Worm (Caenorhabditis elegans) whole organism, L4 larva: Measurements from ENCODE around the gene nhr-105.

ENCODE experiments used
- ama-1 ChIP-seq: fragments of 150-350 bp; optimal IDR thresholded peaks from 2 replicates; lab custom pipeline; 2014; ENCODE audit warnings: inconsistent platforms, mixed read lengths
- dpl-1 ChIP-seq: fragments of 150-350 bp; optimal IDR thresholded peaks from 2 replicates; lab custom pipeline; 2014; ENCODE audit warnings: missing biosample characterization, missing genetic modification reagents, missing genetic modification characterization
- dve-1 ChIP-seq: sonication (generic microtip); optimal IDR thresholded peaks from 2 replicates; lab custom pipeline; 2017; ENCODE audit warnings: antibody characterized with exemption, mild to moderate bottlenecking, missing genetic modification characterization, missing compliant biosample characterization; ENCODE audit not compliant: insufficient read depth

DNA sequence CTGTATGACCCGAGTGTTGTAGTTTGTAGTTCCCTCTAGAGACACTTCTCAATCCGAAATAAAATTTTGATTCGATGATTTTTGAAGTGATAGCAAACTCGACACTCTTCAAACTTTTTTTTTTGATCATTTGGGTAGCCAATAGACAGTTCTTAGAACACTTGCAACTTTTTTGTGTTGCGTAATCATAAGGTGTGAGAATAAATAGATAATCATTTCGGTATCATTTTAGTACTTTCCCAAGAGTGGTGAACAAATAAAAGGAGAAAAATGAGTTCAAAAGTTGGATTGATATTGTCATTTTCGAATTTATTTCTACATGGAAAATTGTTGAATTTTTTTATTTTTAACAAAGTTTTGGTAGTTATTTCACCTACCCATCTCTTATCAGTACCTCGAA, 25.1 kb upstream of the nhr-105 start:
- TF ChIP-seq ama-1: no peak
- peak; percentile 10 for TF ChIP-seq dve-1 (tag; lab: Kevin White, UChicago)
- TF ChIP-seq dpl-1 (GFP tag; lab: Kevin White, UChicago): no peak
